Fruit fly (Drosophila melanogaster): ENCODE measurements around the gene Galphaf.

The Galphaf gene

DNA sequence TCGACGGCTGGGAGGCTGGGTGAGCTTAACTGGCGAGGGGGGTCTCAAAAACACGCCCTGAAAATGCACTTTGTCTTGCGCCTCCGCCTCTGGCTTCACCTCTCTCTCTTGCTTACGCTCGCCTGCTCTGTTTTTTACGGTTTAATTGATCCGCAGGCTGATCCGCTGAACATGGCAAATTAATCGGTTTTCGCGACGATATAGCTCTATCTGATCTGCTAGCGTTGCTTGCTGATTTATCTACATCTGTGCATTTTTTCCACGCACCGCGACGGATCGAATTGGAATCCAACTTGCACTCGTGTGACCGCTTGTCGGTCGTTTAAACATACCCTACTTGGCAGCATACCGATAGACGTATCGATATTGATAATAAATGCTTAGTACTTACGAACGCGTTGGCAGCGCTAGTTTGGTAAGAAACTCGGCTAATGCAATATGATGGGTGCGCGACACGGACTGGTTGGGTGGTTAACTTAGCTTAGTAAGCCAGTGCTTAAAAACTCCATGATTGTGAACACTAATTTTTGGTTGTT is 20.1 kb downstream of the Galphaf start, which contains the start of gene Abl (continued):
- TF ChIP-seq CG11456 (GFP tag; IDR thresholded peaks at IDR 0.05) (peak; percentile 64; the same call in 1 of the 3 replicates), trem (tag; optimal IDR thresholded peaks at IDR 0.05) (peak; percentile 100), CG4707 (GFP tag; optimal IDR thresholded peaks at IDR 0.05) (no peak), ttk (GFP tag; IDR thresholded peaks at IDR 0.05) (no peak), ham (GFP tag; IDR thresholded peaks at IDR 0.05) (no peak), Ets97D (GFP tag; optimal IDR thresholded peaks at IDR 0.05) (peak; percentile 97), zfh2 (GFP tag; optimal IDR thresholded peaks at IDR 0.05) (peak; percentile 88), CG15073 (GFP tag; optimal IDR thresholded peaks at IDR 0.05) (no peak), dmrt99B (tag; optimal IDR thresholded peaks at IDR 0.05) (no peak), z (GFP tag; IDR thresholded peaks at IDR 0.05) (no peak), Fer3 (tag; optimal IDR thresholded peaks at IDR 0.05) (peak; percentile 62), Dip3 (GFP tag; optimal IDR thresholded peaks at IDR 0.05) (peak; percentile 76), CG17359 (tag; optimal IDR thresholded peaks at IDR 0.05) (peak; percentile 49), CG9727 (GFP tag; optimal IDR thresholded peaks at IDR 0.05) (peak; percentile 13), esg (GFP tag; conservative IDR thresholded peaks at IDR 0.05) (no peak), ci (GFP tag; IDR thresholded peaks at IDR 0.05) (peak; percentile 76), CG8924 (tag; optimal IDR thresholded peaks at IDR 0.05) (peak; percentile 47), CG12391 (tag; optimal IDR thresholded peaks at IDR 0.05) (peak; percentile 77), zf30C (GFP tag; optimal IDR thresholded peaks at IDR 0.05) (no peak), jing (GFP tag; optimal IDR thresholded peaks at IDR 0.05) (no peak), pho (GFP tag; optimal IDR thresholded peaks at IDR 0.05) (peak; percentile 84), CG17568 (GFP tag; optimal IDR thresholded peaks at IDR 0.05) (no peak), CG11723 (GFP tag; optimal IDR thresholded peaks at IDR 0.05) (no peak), cwo (GFP tag; optimal IDR thresholded peaks at IDR 0.05) (peak; percentile 45), Dip2 (GFP tag; IDR thresholded peaks at IDR 0.05) (no peak), chm (GFP tag; IDR thresholded peaks at IDR 0.05) (peak; percentile 77; the same call in 1 of the 2 replicates), Pdp1 (GFP tag; optimal IDR thresholded peaks at IDR 0.05) (peak; percentile 68 to 81), CHES-1-like (GFP tag; optimal IDR thresholded peaks at IDR 0.05) (peak; percentile 85), sens-2 (GFP tag; IDR thresholded peaks at IDR 0.05) (no peak), otp (GFP tag; IDR thresholded peaks at IDR 0.05) (peak; percentile 8; the same call in 2 of the 3 replicates), CG14860 (GFP tag; IDR thresholded peaks at IDR 0.05; ENCODE audit: partially characterized antibody) (peak; percentile 42; the same call in 1 of the 3 replicates), Dbx (GFP tag; IDR thresholded peaks at IDR 0.05) (peak; percentile 84), zen2 (GFP tag; IDR thresholded peaks at IDR 0.05; ENCODE audit: partially characterized antibody) (0 out of 3 replicates have a peak, but pooled peaks have one; percentile 34), sob (GFP tag; IDR thresholded peaks at IDR 0.05) (peak; percentile 88), scrt (GFP tag; optimal IDR thresholded peaks at IDR 0.05) (peak; percentile 14), CG11695 (GFP tag; IDR thresholded peaks at IDR 0.05) (no peak), pum (GFP tag; optimal IDR thresholded peaks at IDR 0.05) (peak; percentile 62), NFAT (GFP tag; IDR thresholded peaks at IDR 0.05) (peak; percentile 59; the same call in 1 of the 2 replicates), Hmx (GFP tag; optimal IDR thresholded peaks at IDR 0.05) (no peak), Neu2 (GFP tag; optimal IDR thresholded peaks at IDR 0.05; ENCODE audit: borderline replicate concordance) (no peak), Usf (GFP tag; optimal IDR thresholded peaks at IDR 0.05) (peak; percentile 46), CG4360 (GFP tag; IDR thresholded peaks at IDR 0.05) (no peak), sr (GFP tag; IDR thresholded peaks at IDR 0.05) (peak; percentile 23; the same call in 1 of the 3 replicates), ewg (GFP tag; optimal IDR thresholded peaks at IDR 0.05) (peak; percentile 29), CG6175 (GFP tag; IDR thresholded peaks at IDR 0.05) (no peak), unc-4 (GFP tag; IDR thresholded peaks at IDR 0.05; ENCODE audit: partially characterized antibody) (peak; percentile 86), pzg (GFP tag; optimal IDR thresholded peaks at IDR 0.05) (peak; percentile 100), CG2202 (tag; optimal IDR thresholded peaks at IDR 0.05) (no peak), CG17328 (GFP tag; IDR thresholded peaks at IDR 0.05) (no peak; the same call in 1 of the 2 replicates), CG3838 (GFP tag; optimal IDR thresholded peaks at IDR 0.05) (no peak)

All from whole organism, embryonic.